Worm (Caenorhabditis elegans) whole organism, young adult: ENCODE measurements around the gene dod-19.
A peak's percentile ranks its signal among the peaks of the same experiment; 100 is the strongest.

Source experiments
- B0035.1 ChIP-seq: sonication (generic microtip); optimal IDR thresholded peaks from 2 replicates; lab custom pipeline; 2016; ENCODE audit warnings: missing genetic modification characterization, mild to moderate bottlenecking, missing compliant biosample characterization, missing genotype, missing genetic modification reagents
- B0336.3 ChIP-seq: fragments of 200-800 bp; sonication (Bioruptor generic); IDR thresholded peaks from 2 replicates; pipeline ENCODE4 v1.3.6; 2022; ENCODE audit warnings: missing genetic modification characterization, missing compliant biosample characterization
- C06A6.2 ChIP-seq: fragments of 200-800 bp; sonication (Bioruptor generic); conservative IDR thresholded peaks from 2 replicates; pipeline ENCODE4 v1.3.6; 2022; ENCODE audit warnings: missing genetic modification characterization, missing compliant biosample characterization
- F10E7.11 ChIP-seq: sonication (generic microtip); optimal IDR thresholded peaks from 2 replicates; lab custom pipeline; 2017; ENCODE audit warnings: mild to moderate bottlenecking, missing genetic modification characterization, moderate library complexity, missing compliant biosample characterization
- F39B2.1 ChIP-seq: fragments of 200-800 bp; sonication (Bioruptor generic); IDR thresholded peaks from 2 replicates; pipeline ENCODE4 v1.3.6; 2022; ENCODE audit warnings: missing genetic modification reagents, missing genetic modification characterization, missing compliant biosample characterization
- F52B5.7 ChIP-seq: sonication (generic microtip); optimal IDR thresholded peaks from 2 replicates; lab custom pipeline; 2016; ENCODE audit warnings: mild to moderate bottlenecking, missing genetic modification characterization, missing compliant biosample characterization
- F57A8.1 ChIP-seq: fragments of 200-800 bp; sonication (Bioruptor generic); optimal IDR thresholded peaks from 2 replicates; lab custom pipeline; 2018; ENCODE audit warnings: mild to moderate bottlenecking, missing genetic modification characterization, moderate library complexity, missing compliant biosample characterization
- T07F8.4 ChIP-seq: sonication (generic microtip); optimal IDR thresholded peaks from 2 replicates; lab custom pipeline; 2016; ENCODE audit warnings: mild to moderate bottlenecking, missing genetic modification characterization, moderate library complexity, missing compliant biosample characterization
- T26A5.8 ChIP-seq: sonication (generic microtip); optimal IDR thresholded peaks from 2 replicates; lab custom pipeline; 2016; ENCODE audit warnings: missing genetic modification characterization, missing compliant biosample characterization
- ama-1 ChIP-seq, 3 experiments: fragments of 150-350 bp in 1 of 3; sonication (generic microtip) in 2 of 3; optimal IDR thresholded peaks; 2 replicates each; lab custom pipeline; 2014 to 2018; ENCODE audit warnings: missing biosample characterization in 2 of 3, missing genetic modification characterization in 2 of 3, missing genetic modification reagents in 2 of 3
- attf-6 ChIP-seq: fragments of 200-800 bp; sonication (Bioruptor generic); IDR thresholded peaks from 2 replicates; pipeline ENCODE4 v1.3.6; 2022; ENCODE audit warnings: missing genetic modification reagents, missing genetic modification characterization, missing compliant biosample characterization
- cebp-2 ChIP-seq: fragments of 200-800 bp; sonication (Bioruptor generic); IDR thresholded peaks from 2 replicates; pipeline ENCODE4 v1.3.6; 2022; ENCODE audit warnings: missing genetic modification characterization, missing compliant biosample characterization
- dpff-1 ChIP-seq: sonication (generic microtip); optimal IDR thresholded peaks from 2 replicates; lab custom pipeline; 2017; ENCODE audit warnings: mild to moderate bottlenecking, missing genetic modification characterization, missing compliant biosample characterization
- dpl-1 ChIP-seq: fragments of 150-350 bp; optimal IDR thresholded peaks from 2 replicates; lab custom pipeline; 2014; ENCODE audit warnings: missing biosample characterization, missing genetic modification reagents, missing genetic modification characterization
- egl-18 ChIP-seq: fragments of 200-800 bp; sonication (Bioruptor generic); IDR thresholded peaks from 2 replicates; pipeline ENCODE4 v1.3.6; 2022; ENCODE audit warnings: missing genetic modification reagents, missing genetic modification characterization, missing compliant biosample characterization
- gei-17 ChIP-seq: fragments of 200-800 bp; sonication (Bioruptor generic); optimal IDR thresholded peaks from 2 replicates; lab custom pipeline; 2018; ENCODE audit warnings: mild to moderate bottlenecking, missing genetic modification characterization, missing compliant biosample characterization
- hlh-26 ChIP-seq: fragments of 200-800 bp; sonication (Bioruptor generic); conservative IDR thresholded peaks from 2 replicates; pipeline ENCODE4 v1.3.6; 2022; ENCODE audit warnings: missing genetic modification reagents, missing genetic modification characterization, missing compliant biosample characterization
- lag-1 ChIP-seq: fragments of 200-800 bp; sonication (Bioruptor generic); IDR thresholded peaks from 2 replicates; pipeline ENCODE4 v1.3.6; 2022; ENCODE audit warnings: missing genetic modification reagents, missing genetic modification characterization, missing compliant biosample characterization
- lin-35 ChIP-seq, 3 experiments: fragments of 150-350 bp in 2 of 3; sonication (generic microtip) in 1 of 3; optimal IDR thresholded peaks; 2 replicates each; lab custom pipeline; 2014 to 2018; ENCODE audit warnings: missing biosample characterization in 3 of 3, missing genetic modification characterization in 3 of 3, missing genetic modification reagents in 3 of 3
- lin-40 ChIP-seq: sonication (generic microtip); optimal IDR thresholded peaks from 2 replicates; lab custom pipeline; 2016; ENCODE audit warnings: missing genetic modification characterization, mild to moderate bottlenecking, missing compliant biosample characterization, missing genotype, missing genetic modification reagents
- madf-3 ChIP-seq: fragments of 200-800 bp; sonication (Bioruptor generic); IDR thresholded peaks from 2 replicates; pipeline ENCODE4 v1.3.6; 2022; ENCODE audit warnings: missing genetic modification reagents, missing genetic modification characterization, missing compliant biosample characterization
- mes-4 ChIP-seq: sonication (generic microtip); optimal IDR thresholded peaks from 2 replicates; lab custom pipeline; 2016; ENCODE audit warnings: missing genotype, missing genetic modification characterization, missing compliant biosample characterization
- nfya-1 ChIP-seq: sonication (generic microtip); optimal IDR thresholded peaks from 2 replicates; lab custom pipeline; 2017; ENCODE audit warnings: antibody characterized with exemption, missing compliant biosample characterization, missing genetic modification characterization, borderline replicate concordance; ENCODE audit not compliant: insufficient read depth
- nhr-120 ChIP-seq: fragments of 200-800 bp; sonication (Bioruptor generic); IDR thresholded peaks from 2 replicates; pipeline ENCODE4 v1.3.6; 2022; ENCODE audit warnings: missing genetic modification characterization, missing compliant biosample characterization
- nhr-80 ChIP-seq: sonication (generic microtip); optimal IDR thresholded peaks from 2 replicates; lab custom pipeline; 2016; ENCODE audit warnings: missing genetic modification characterization, missing compliant biosample characterization
- pha-4 ChIP-seq: fragments of 150-350 bp; sonication (generic microtip); optimal IDR thresholded peaks from 2 replicates; lab custom pipeline; 2014; ENCODE audit warnings: missing biosample characterization, missing genetic modification reagents, missing genetic modification characterization
- rec-8 ChIP-seq, 2 experiments: sonication (generic microtip); optimal IDR thresholded peaks; 2 replicates each; lab custom pipeline; 2016; ENCODE audit warnings: mild to moderate bottlenecking in 2 of 2, missing genetic modification characterization in 2 of 2, missing genetic modification reagents in 2 of 2, missing genotype in 2 of 2, missing biosample characterization in 1 of 2, missing compliant biosample characterization in 1 of 2, moderate library complexity in 1 of 2
- rpc-1 ChIP-seq, 2 experiments: fragments of 150-350 bp in 1 of 2; sonication (generic microtip) in 1 of 2; optimal IDR thresholded peaks; 2 replicates each; lab custom pipeline; 2014 to 2018; ENCODE audit warnings: missing biosample characterization in 1 of 2, missing genetic modification characterization in 1 of 2, missing genetic modification reagents in 1 of 2, missing genotype in 1 of 2
- sea-2 ChIP-seq: fragments of 200-800 bp; sonication (Bioruptor generic); IDR thresholded peaks from 2 replicates; pipeline ENCODE4 v1.3.6; 2022; ENCODE audit warnings: missing genetic modification characterization, missing compliant biosample characterization
- snpc-1.1 ChIP-seq: sonication (generic microtip); optimal IDR thresholded peaks from 2 replicates; lab custom pipeline; 2017; ENCODE audit warnings: missing genetic modification characterization, mild to moderate bottlenecking, missing compliant biosample characterization, antibody characterized with exemption, moderate library complexity, missing genotype, missing genetic modification reagents; ENCODE audit not compliant: insufficient read depth
- snpc-3.4 ChIP-seq: sonication (generic microtip); optimal IDR thresholded peaks from 2 replicates; lab custom pipeline; 2017; ENCODE audit warnings: missing genetic modification characterization, mild to moderate bottlenecking, missing compliant biosample characterization, antibody characterized with exemption, moderate library complexity, missing genotype, missing genetic modification reagents
- tbx-9 ChIP-seq: sonication (generic microtip); optimal IDR thresholded peaks from 2 replicates; lab custom pipeline; 2016; ENCODE audit warnings: borderline replicate concordance, missing genetic modification characterization, inconsistent platforms, missing compliant biosample characterization
- tlf-1 ChIP-seq: fragments of 200-800 bp; sonication (Bioruptor generic); optimal IDR thresholded peaks from 2 replicates; lab custom pipeline; 2018; ENCODE audit warnings: mild to moderate bottlenecking, missing genetic modification characterization, missing compliant biosample characterization
- zfh-2 ChIP-seq: fragments of 200-800 bp; sonication (Bioruptor generic); conservative IDR thresholded peaks from 2 replicates; pipeline ENCODE4 v1.3.6; 2022; ENCODE audit warnings: missing genetic modification reagents, missing genetic modification characterization, missing compliant biosample characterization
- ztf-22 ChIP-seq: fragments of 200-800 bp; sonication (Bioruptor generic); optimal IDR thresholded peaks from 2 replicates; lab custom pipeline; 2018; ENCODE audit warnings: mild to moderate bottlenecking, missing genetic modification characterization, moderate library complexity, missing compliant biosample characterization
- ztf-6 ChIP-seq: fragments of 200-800 bp; sonication (Bioruptor generic); IDR thresholded peaks from 2 replicates; pipeline ENCODE4 v1.3.6; 2022; ENCODE audit warnings: missing genetic modification reagents, missing genetic modification characterization, missing compliant biosample characterization

Gene dod-19

DNA sequence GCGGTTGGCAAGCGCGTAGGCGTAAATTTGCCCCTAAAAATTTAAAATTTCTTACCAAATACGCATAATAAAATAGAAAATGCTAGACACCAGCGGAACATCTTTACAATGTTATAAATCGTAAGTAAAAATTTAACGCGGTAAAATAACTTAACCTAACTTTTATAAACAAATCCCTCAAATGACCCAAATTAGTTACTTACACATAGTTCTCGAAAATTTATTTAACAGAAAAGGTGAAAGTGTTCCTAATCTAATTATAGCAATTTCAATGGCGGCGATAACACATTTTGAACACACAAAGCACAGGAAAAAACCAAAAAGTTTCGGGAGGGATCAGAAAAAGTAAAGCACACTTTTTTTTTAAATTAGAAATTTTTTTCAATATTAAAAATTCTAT lies 34.4 kb downstream of the dod-19 start, which contains the start of gene mltn-8:
TSS of gene mltn-8 (minus strand) at position 101 of the 400 bp plus-strand sequence.
- TF ChIP-seq attf-6 (GFP tag; lab: Robert Waterston, UW) (no peak), mes-4 (tag; lab: Kevin White, UChicago) (no peak), ztf-6 (no peak), sea-2 (GFP tag; lab: Robert Waterston, UW) (no peak), gei-17 (GFP tag; lab: Kevin White, UChicago) (no peak), nhr-120 (GFP tag; lab: Robert Waterston, UW) (no peak), T26A5.8 (no peak), nhr-80 (tag; lab: Kevin White, UChicago) (no peak), ztf-22 (GFP tag; lab: Kevin White, UChicago) (no peak), tlf-1 (GFP tag; lab: Kevin White, UChicago) (no peak), dpff-1 (tag; lab: Kevin White, UChicago) (no peak), T07F8.4 (tag; lab: Kevin White, UChicago) (no peak), snpc-1.1 (tag; lab: Kevin White, UChicago) (no peak), F52B5.7 (no peak)

- TF ChIP-seq lag-1 (GFP tag; lab: Robert Waterston, UW) (no peak), madf-3 (GFP tag; lab: Robert Waterston, UW) (no peak), nfya-1 (no peak), dpff-1 (tag; lab: Kevin White, UChicago) (no peak), F57A8.1 (GFP tag; lab: Kevin White, UChicago) (no peak), dpl-1 (no peak), snpc-3.4 (tag; lab: Kevin White, UChicago) (no peak), pha-4 (tag; lab: Kevin White, UChicago) (no peak), egl-18 (GFP tag; lab: Robert Waterston, UW) (0 out of 2 replicates have a peak, but pooled peaks have one; percentile 17), rec-8 (tag; optimal IDR thresholded peaks at IDR 0.05; lab: Kevin White, UChicago) (no peak), C06A6.2 (peak; percentile 40; the same call in 1 of the 2 replicates), hlh-26 (no peak)
Observed at ce11 chrV:378231-378630, 36.3 kb downstream of the dod-19 start.

ce11 chrV:376790-377189 lies 37.8 kb downstream of the dod-19 start:
- TF ChIP-seq lin-40 (tag; lab: Kevin White, UChicago) (no peak), rec-8 (tag; optimal IDR thresholded peaks at IDR 0.05; lab: Kevin White, UChicago) (no peak), F52B5.7 (no peak), C06A6.2 (no peak), B0035.1 (tag; lab: Kevin White, UChicago) (no peak), F57A8.1 (GFP tag; lab: Kevin White, UChicago) (no peak), cebp-2 (GFP tag; lab: Robert Waterston, UW) (no peak), F10E7.11 (tag; lab: Kevin White, UChicago) (no peak), tbx-9 (no peak), lin-35 (GFP tag; optimal IDR thresholded peaks at IDR 0.05; lab: Kevin White, UChicago) (no peak), ama-1 (optimal IDR thresholded peaks at IDR 0.05; lab: Kevin White, UChicago) (no peak), ama-1 (GFP tag; optimal IDR thresholded peaks at IDR 0.05; lab: Kevin White, UChicago) (no peak), rpc-1 (optimal IDR thresholded peaks at IDR 0.05; lab: Kevin White, UChicago) (no peak), rpc-1 (tag; optimal IDR thresholded peaks at IDR 0.05; lab: Kevin White, UChicago) (no peak), lag-1 (GFP tag; lab: Robert Waterston, UW) (no peak), zfh-2 (GFP tag; lab: Robert Waterston, UW) (no peak), F39B2.1 (no peak), B0336.3 (GFP tag; lab: Robert Waterston, UW) (no peak)
- TF ChIP-seq, all 124 proteins: peak for 0
